Fruit fly (Drosophila melanogaster) whole organism, prepupa: ENCODE results near the gene Cp38.

ENCODE experiments used
- Blimp-1 ChIP-seq: fragments of 200-800 bp; sonication (Bioruptor generic); optimal IDR thresholded peaks from 3 replicates; lab custom pipeline; 2017; ENCODE audit warnings: missing biosample characterization, missing genetic modification characterization, mild to moderate bottlenecking, moderate library complexity, missing genetic modification reagents
- CG10631 ChIP-seq: fragments of 200-800 bp; sonication (Bioruptor generic); optimal IDR thresholded peaks from 2 replicates; lab custom pipeline; 2016; ENCODE audit warnings: missing biosample characterization, missing genetic modification characterization
- CG11294 ChIP-seq: fragments of 200-800 bp; sonication (Bioruptor generic); IDR thresholded peaks from 2 replicates; pipeline ENCODE4 v1.3.6; 2022; ENCODE audit warnings: missing biosample characterization, missing genetic modification characterization
- CG11902 ChIP-seq: fragments of 200-800 bp; sonication (Bioruptor generic); optimal IDR thresholded peaks from 3 replicates; lab custom pipeline; 2016; ENCODE audit warnings: missing biosample characterization, missing genetic modification characterization
- CG15336 ChIP-seq: fragments of 200-800 bp; sonication (Bioruptor generic); IDR thresholded peaks from 2 replicates; pipeline ENCODE4 v1.3.6; 2022; ENCODE audit warnings: missing biosample characterization, missing genetic modification characterization
- CG1621 ChIP-seq: fragments of 200-800 bp; sonication (Bioruptor generic); optimal IDR thresholded peaks from 3 replicates; lab custom pipeline; 2018; ENCODE audit warnings: missing biosample characterization, mild to moderate bottlenecking, missing genetic modification characterization
- CG3032 ChIP-seq: fragments of 200-800 bp; optimal IDR thresholded peaks from 2 replicates; lab custom pipeline; 2019; ENCODE audit warnings: missing biosample characterization, mild to moderate bottlenecking, missing genetic modification characterization, moderate library complexity
- CG31627 ChIP-seq: fragments of 200-800 bp; sonication (Bioruptor generic); optimal IDR thresholded peaks from 3 replicates; lab custom pipeline; 2016; ENCODE audit warnings: missing biosample characterization, missing genetic modification characterization
- CG32006 ChIP-seq: fragments of 200-800 bp; sonication (Bioruptor generic); optimal IDR thresholded peaks from 3 replicates; lab custom pipeline; 2017; ENCODE audit warnings: missing biosample characterization, mild to moderate bottlenecking, missing genetic modification characterization
- CG34406 ChIP-seq: fragments of 200-800 bp; sonication (Bioruptor generic); optimal IDR thresholded peaks from 3 replicates; lab custom pipeline; 2016; ENCODE audit warnings: missing biosample characterization, missing genetic modification characterization
- CG3919 ChIP-seq: fragments of 200-800 bp; sonication (Bioruptor generic); optimal IDR thresholded peaks from 3 replicates; lab custom pipeline; 2016; ENCODE audit warnings: missing biosample characterization, missing genetic modification characterization
- CG6163 ChIP-seq: fragments of 200-800 bp; sonication (Bioruptor generic); IDR thresholded peaks from 3 replicates; pipeline ENCODE4 v1.3.6; 2022; ENCODE audit warnings: missing biosample characterization, missing genetic modification characterization
- CG6276 ChIP-seq: fragments of 200-800 bp; sonication (Bioruptor generic); optimal IDR thresholded peaks from 2 replicates; lab custom pipeline; 2017; ENCODE audit warnings: missing biosample characterization, mild to moderate bottlenecking, missing genetic modification characterization
- CG6792 ChIP-seq: fragments of 200-800 bp; sonication (Bioruptor generic); optimal IDR thresholded peaks from 3 replicates; lab custom pipeline; 2016; ENCODE audit warnings: missing biosample characterization, missing genetic modification characterization
- CG8119 ChIP-seq: fragments of 200-800 bp; sonication (Bioruptor generic); IDR thresholded peaks from 3 replicates; pipeline ENCODE4 v1.3.6; 2022; ENCODE audit warnings: missing biosample characterization, missing genetic modification characterization
- CG8319 ChIP-seq: fragments of 200-800 bp; sonication (Bioruptor generic); optimal IDR thresholded peaks from 3 replicates; lab custom pipeline; 2016; ENCODE audit warnings: missing biosample characterization, missing genetic modification characterization
- Eip75B ChIP-seq: fragments of 200-800 bp; sonication (Bioruptor generic); optimal IDR thresholded peaks from 3 replicates; lab custom pipeline; 2016; ENCODE audit warnings: missing biosample characterization, missing genetic modification characterization
- Eip78C ChIP-seq: fragments of 200-800 bp; sonication (Bioruptor generic); peaks from one replicate; lab custom pipeline; 2016; ENCODE audit warnings: missing biosample characterization, missing genetic modification characterization
- Eip93F ChIP-seq: fragments of 200-800 bp; sonication (Bioruptor generic); optimal IDR thresholded peaks from 2 replicates; lab custom pipeline; 2016; ENCODE audit warnings: missing biosample characterization, mild to moderate bottlenecking, missing genetic modification characterization
- Ets21C ChIP-seq: fragments of 200-800 bp; sonication (Bioruptor generic); optimal IDR thresholded peaks from 3 replicates; lab custom pipeline; 2016; ENCODE audit warnings: missing biosample characterization, missing genetic modification characterization
- Ets96B ChIP-seq: fragments of 200-800 bp; optimal IDR thresholded peaks from 2 replicates; lab custom pipeline; 2019; ENCODE audit warnings: missing biosample characterization, mild to moderate bottlenecking, missing genetic modification characterization, moderate library complexity
- Hr39 ChIP-seq: fragments of 200-800 bp; sonication (Bioruptor generic); optimal IDR thresholded peaks from 2 replicates; lab custom pipeline; 2016; ENCODE audit warnings: missing biosample characterization, missing genetic modification characterization
- OdsH ChIP-seq: fragments of 200-800 bp; sonication (Bioruptor generic); optimal IDR thresholded peaks from 3 replicates; lab custom pipeline; 2016; ENCODE audit warnings: missing biosample characterization, missing genetic modification characterization
- Sox14 ChIP-seq: fragments of 200-800 bp; sonication (Bioruptor generic); optimal IDR thresholded peaks from 3 replicates; lab custom pipeline; 2016; ENCODE audit warnings: missing biosample characterization, missing genetic modification characterization
- Sox15 ChIP-seq: fragments of 200-800 bp; sonication (Bioruptor generic); optimal IDR thresholded peaks from 3 replicates; lab custom pipeline; 2016; ENCODE audit warnings: missing biosample characterization, missing genetic modification characterization
- achi ChIP-seq: fragments of 200-800 bp; sonication (Bioruptor generic); optimal IDR thresholded peaks from 3 replicates; lab custom pipeline; 2016; ENCODE audit warnings: missing biosample characterization, missing genetic modification characterization
- acj6 ChIP-seq: fragments of 200-800 bp; sonication (Bioruptor generic); optimal IDR thresholded peaks from 3 replicates; lab custom pipeline; 2016; ENCODE audit warnings: missing biosample characterization, missing genetic modification characterization
- dac ChIP-seq: fragments of 200-800 bp; sonication (Bioruptor generic); optimal IDR thresholded peaks from 2 replicates; lab custom pipeline; 2017; ENCODE audit warnings: missing biosample characterization, mild to moderate bottlenecking, missing genetic modification characterization
- dsx ChIP-seq: fragments of 200-800 bp; optimal IDR thresholded peaks from 3 replicates; lab custom pipeline; 2019; ENCODE audit warnings: missing biosample characterization, mild to moderate bottlenecking, missing genetic modification characterization, moderate library complexity; ENCODE audit not compliant: poor library complexity, severe bottlenecking
- eg ChIP-seq: fragments of 200-800 bp; sonication (Bioruptor generic); IDR thresholded peaks from 3 replicates; pipeline ENCODE4 v1.3.6; 2022; ENCODE audit warnings: missing biosample characterization, missing genetic modification characterization
- esn ChIP-seq: fragments of 200-800 bp; sonication (Bioruptor generic); optimal IDR thresholded peaks from 2 replicates; lab custom pipeline; 2016; ENCODE audit warnings: missing biosample characterization, mild to moderate bottlenecking, missing genetic modification characterization, moderate library complexity
- fd85E ChIP-seq: fragments of 200-800 bp; sonication (Bioruptor generic); optimal IDR thresholded peaks from 3 replicates; lab custom pipeline; 2016; ENCODE audit warnings: missing biosample characterization, missing genetic modification characterization
- fkh ChIP-seq: fragments of 200-800 bp; sonication (Bioruptor generic); optimal IDR thresholded peaks from 3 replicates; lab custom pipeline; 2017; ENCODE audit warnings: missing biosample characterization, mild to moderate bottlenecking, missing genetic modification characterization, moderate library complexity
- lz ChIP-seq: fragments of 200-800 bp; sonication (Bioruptor generic); optimal IDR thresholded peaks from 3 replicates; lab custom pipeline; 2016; ENCODE audit warnings: missing biosample characterization, missing genetic modification characterization
- net ChIP-seq: fragments of 200-800 bp; sonication (Bioruptor generic); optimal IDR thresholded peaks from 3 replicates; lab custom pipeline; 2016; ENCODE audit warnings: missing biosample characterization, missing genetic modification characterization
- pdm3 ChIP-seq: fragments of 200-800 bp; sonication (Bioruptor generic); optimal IDR thresholded peaks from 3 replicates; lab custom pipeline; 2016; ENCODE audit warnings: missing biosample characterization, missing genetic modification characterization
- salr ChIP-seq, 2 experiments: fragments of 200-800 bp; sonication (Bioruptor generic); optimal IDR thresholded peaks; 3 replicates each; lab custom pipeline; 2016 to 2018; ENCODE audit warnings: missing biosample characterization in 2 of 2, missing genetic modification characterization in 2 of 2, mild to moderate bottlenecking in 1 of 2
- spab ChIP-seq: fragments of 200-800 bp; sonication (Bioruptor generic); optimal IDR thresholded peaks from 2 replicates; lab custom pipeline; 2017; ENCODE audit warnings: missing biosample characterization, mild to moderate bottlenecking, missing genetic modification characterization, missing genetic modification reagents
- ss ChIP-seq, 2 experiments: fragments of 200-800 bp; sonication (Bioruptor generic); optimal IDR thresholded peaks; 2 replicates in 1 of 2; 3 replicates in 1 of 2; lab custom pipeline; 2017 to 2018; ENCODE audit warnings: mild to moderate bottlenecking in 2 of 2, missing biosample characterization in 2 of 2, missing genetic modification characterization in 2 of 2, moderate library complexity in 1 of 2
- svp ChIP-seq: fragments of 200-800 bp; sonication (Bioruptor generic); peaks from one replicate; lab custom pipeline; 2016; ENCODE audit warnings: missing biosample characterization, missing genetic modification characterization
- topi ChIP-seq: fragments of 200-800 bp; sonication (Bioruptor generic); optimal IDR thresholded peaks from 3 replicates; lab custom pipeline; 2016; ENCODE audit warnings: missing biosample characterization, missing genetic modification characterization
- vri ChIP-seq: fragments of 200-800 bp; sonication (Bioruptor generic); optimal IDR thresholded peaks from 3 replicates; lab custom pipeline; 2016; ENCODE audit warnings: missing biosample characterization, mild to moderate bottlenecking, missing genetic modification characterization

Cp38 gene

dm6 chrX:8460232-8460631 is 21.4 kb upstream of the Cp38 start:
- peak; percentile 19 for TF ChIP-seq esn
- no peak for TF ChIP-seq topi (GFP tag; lab: Kevin White, UChicago)
- peak; percentile 64 for TF ChIP-seq svp (GFP tag; lab: Kevin White, UChicago)
- TF ChIP-seq CG31627 (GFP tag; lab: Kevin White, UChicago) = peak; percentile 2
- TF ChIP-seq, all 60 proteins: peak for 3

dm6 chrX:8460686-8461085 is 21.0 kb upstream of the Cp38 start, which contains the start of gene CG15347:
Gene CG15347 (minus strand): TSS chrX:8460898.
- TF ChIP-seq Sox14 (GFP tag; lab: Kevin White, UChicago) = no peak
- peak; percentile 78 for TF ChIP-seq vri (GFP tag; lab: Kevin White, UChicago)
- TF ChIP-seq OdsH (GFP tag; lab: Kevin White, UChicago) = no peak
- no peak for TF ChIP-seq pdm3 (GFP tag; lab: Kevin White, UChicago)
- TF ChIP-seq CG8319 (GFP tag; lab: Kevin White, UChicago) = no peak
- no peak for TF ChIP-seq ss (GFP tag; optimal IDR thresholded peaks at IDR 0.05; lab: Kevin White, UChicago)
- no peak for TF ChIP-seq CG11294 (GFP tag; lab: Robert Waterston, UW)
- TF ChIP-seq Eip78C = peak; percentile 21

dm6 chrX:8461147-8461546 is 20.5 kb upstream of the Cp38 start, which contains the start of gene Es2:
Gene Es2 (plus strand): TSS chrX:8461479.
- TF ChIP-seq vri (GFP tag; lab: Kevin White, UChicago) (no peak), Eip75B (no peak), CG8319 (GFP tag; lab: Kevin White, UChicago) (no peak), dsx (GFP tag; lab: Kevin White, UChicago) (no peak), dac (GFP tag; lab: Kevin White, UChicago) (no peak), CG3032 (tag; lab: Kevin White, UChicago) (no peak), fkh (GFP tag; lab: Kevin White, UChicago) (no peak), CG34406 (GFP tag; lab: Kevin White, UChicago) (no peak), CG8119 (GFP tag; lab: Robert Waterston, UW) (no peak), Ets21C (GFP tag; lab: Kevin White, UChicago) (no peak), CG6276 (GFP tag; lab: Kevin White, UChicago) (no peak), lz (GFP tag; lab: Kevin White, UChicago) (no peak)
- TF ChIP-seq, all 60 proteins: peak for 0

dm6 chrX:8464378-8465036 is 17.1 kb upstream of the Cp38 start, which contains the start of gene Sptr:
Gene Sptr (minus strand): TSS chrX:8464438.
- TF ChIP-seq achi (peak; percentile 94), CG11294 (GFP tag; lab: Robert Waterston, UW) (peak; percentile 86), net (GFP tag; lab: Kevin White, UChicago) (peak; percentile 95), CG11902 (GFP tag; lab: Kevin White, UChicago) (peak; percentile 86), vri (GFP tag; lab: Kevin White, UChicago) (peak; percentile 93), spab (GFP tag; lab: Kevin White, UChicago) (peak; percentile 89), Eip93F (peak; percentile 82), CG32006 (GFP tag; lab: Kevin White, UChicago) (peak; percentile 93), acj6 (GFP tag; lab: Kevin White, UChicago) (peak; percentile 94), CG1621 (tag; lab: Kevin White, UChicago) (peak; percentile 91), CG31627 (GFP tag; lab: Kevin White, UChicago) (peak; percentile 92), CG6163 (GFP tag; lab: Robert Waterston, UW) (peak; percentile 96), svp (GFP tag; lab: Kevin White, UChicago) (peak; percentile 98), CG6276 (GFP tag; lab: Kevin White, UChicago) (peak; percentile 94), Sox15 (GFP tag; lab: Kevin White, UChicago) (peak; percentile 87), eg (GFP tag; lab: Robert Waterston, UW) (peak; percentile 96), topi (GFP tag; lab: Kevin White, UChicago) (peak; percentile 96), CG6792 (peak; percentile 95), fkh (GFP tag; lab: Kevin White, UChicago) (no peak), CG8119 (GFP tag; lab: Robert Waterston, UW) (peak; percentile 96), pdm3 (GFP tag; lab: Kevin White, UChicago) (peak; percentile 95), salr (GFP tag; optimal IDR thresholded peaks at IDR 0.05; lab: Kevin White, UChicago) (peak; percentile 76 to 85), CG15336 (GFP tag; lab: Robert Waterston, UW) (peak; percentile 96), Blimp-1 (peak; percentile 80), Ets96B (tag; lab: Kevin White, UChicago) (peak; percentile 95), ss (GFP tag; optimal IDR thresholded peaks at IDR 0.05; lab: Kevin White, UChicago) (peak; percentile 92 to 96), CG3919 (GFP tag; lab: Kevin White, UChicago) (peak; percentile 95), CG10631 (GFP tag; lab: Kevin White, UChicago) (peak; percentile 92), lz (GFP tag; lab: Kevin White, UChicago) (peak; percentile 96), Eip78C (peak; percentile 99), CG8319 (GFP tag; lab: Kevin White, UChicago) (peak; percentile 92), Hr39 (peak; percentile 90), fd85E (GFP tag; lab: Kevin White, UChicago) (peak; percentile 88), CG3032 (tag; lab: Kevin White, UChicago) (peak; percentile 95)
